Fruit fly (Drosophila melanogaster) whole organism, embryonic: ENCODE measurements around the gene mey.

Source experiments
- ATbp ChIP-seq: fragments of 200-800 bp; sonication (Bioruptor generic); optimal IDR thresholded peaks from 2 replicates; lab custom pipeline; 2017; ENCODE audit warnings: missing biosample characterization, mild to moderate bottlenecking, missing genetic modification characterization, missing genetic modification reagents
- Adf1 ChIP-seq: fragments of 200-800 bp; sonication (Bioruptor generic); IDR thresholded peaks from 2 replicates; pipeline ENCODE4 v1.3.6; 2022; ENCODE audit warnings: missing biosample characterization, missing genetic modification characterization
- Asciz ChIP-seq: fragments of 200-800 bp; sonication (Bioruptor generic); optimal IDR thresholded peaks from 2 replicates; lab custom pipeline; 2017; ENCODE audit warnings: missing biosample characterization, mild to moderate bottlenecking, missing genetic modification characterization, missing genetic modification reagents
- Blimp-1 ChIP-seq: fragments of 200-800 bp; sonication (Bioruptor generic); optimal IDR thresholded peaks from 3 replicates; lab custom pipeline; 2018; ENCODE audit warnings: missing biosample characterization, missing genetic modification characterization, mild to moderate bottlenecking, moderate library complexity, missing genetic modification reagents
- CG10267 ChIP-seq: fragments of 200-800 bp; sonication (Bioruptor generic); optimal IDR thresholded peaks from 2 replicates; lab custom pipeline; 2018; ENCODE audit warnings: missing biosample characterization, mild to moderate bottlenecking, missing genetic modification characterization, moderate library complexity
- CG10274 ChIP-seq: fragments of 200-800 bp; sonication (Bioruptor generic); optimal IDR thresholded peaks from 3 replicates; lab custom pipeline; 2017; ENCODE audit warnings: missing biosample characterization, mild to moderate bottlenecking, missing genetic modification characterization
- CG10366 ChIP-seq: fragments of 200-800 bp; sonication (Bioruptor generic); IDR thresholded peaks from 2 replicates; pipeline ENCODE4 v1.3.6; 2022; ENCODE audit warnings: missing biosample characterization, missing genetic modification characterization
- CG10979 ChIP-seq: fragments of 200-800 bp; sonication (Bioruptor generic); optimal IDR thresholded peaks from 2 replicates; lab custom pipeline; 2018; ENCODE audit warnings: missing biosample characterization, mild to moderate bottlenecking, missing genetic modification characterization, moderate library complexity
- CG11247 ChIP-seq: fragments of 200-800 bp; sonication (Bioruptor generic); IDR thresholded peaks from 2 replicates; pipeline ENCODE4 v1.3.6; 2022; ENCODE audit warnings: missing biosample characterization, missing genetic modification characterization
- CG12155 ChIP-seq: fragments of 200-800 bp; sonication (Bioruptor generic); optimal IDR thresholded peaks from 3 replicates; lab custom pipeline; 2016; ENCODE audit warnings: missing biosample characterization, missing genetic modification characterization
- CG13624 ChIP-seq: fragments of 200-800 bp; sonication (Bioruptor generic); optimal IDR thresholded peaks from 2 replicates; lab custom pipeline; 2016; ENCODE audit warnings: missing biosample characterization, missing genetic modification characterization
- CG14667 ChIP-seq: fragments of 200-800 bp; sonication (Bioruptor generic); IDR thresholded peaks from 2 replicates; pipeline ENCODE4 v1.3.6; 2022; ENCODE audit warnings: missing biosample characterization, missing genetic modification characterization
- CG14710 ChIP-seq: fragments of 200-800 bp; sonication (Bioruptor generic); optimal IDR thresholded peaks from 3 replicates; lab custom pipeline; 2019; ENCODE audit warnings: missing biosample characterization, mild to moderate bottlenecking, missing genetic modification characterization, moderate library complexity
- CG16863 ChIP-seq: fragments of 200-800 bp; sonication (Bioruptor generic); optimal IDR thresholded peaks from 3 replicates; lab custom pipeline; 2016; ENCODE audit warnings: missing biosample characterization, missing genetic modification characterization
- CG17328 ChIP-seq: fragments of 200-800 bp; sonication (Bioruptor generic); IDR thresholded peaks from 2 replicates; pipeline ENCODE4 v1.3.6; 2022; ENCODE audit warnings: missing biosample characterization, missing genetic modification characterization
- CG17361 ChIP-seq: fragments of 200-800 bp; sonication (Bioruptor generic); IDR thresholded peaks from 3 replicates; pipeline ENCODE4 v1.3.6; 2022; ENCODE audit warnings: missing biosample characterization, missing genetic modification characterization
- CG18599 ChIP-seq: fragments of 200-800 bp; sonication (Bioruptor generic); optimal IDR thresholded peaks from 3 replicates; lab custom pipeline; 2017; ENCODE audit warnings: missing biosample characterization, missing genetic modification characterization, mild to moderate bottlenecking, moderate library complexity, missing genetic modification reagents
- CG2129 ChIP-seq: fragments of 200-800 bp; sonication (Bioruptor generic); IDR thresholded peaks from 2 replicates; pipeline ENCODE4 v1.3.6; 2022; ENCODE audit warnings: missing biosample characterization, missing genetic modification characterization; ENCODE audit not compliant: partially characterized antibody
- CG31224 ChIP-seq: fragments of 200-800 bp; sonication (Bioruptor generic); IDR thresholded peaks from 2 replicates; pipeline ENCODE4 v1.3.6; 2022; ENCODE audit warnings: missing biosample characterization, missing genetic modification characterization
- CG34224 ChIP-seq: fragments of 200-800 bp; sonication (Bioruptor generic); IDR thresholded peaks from 3 replicates; pipeline ENCODE4 v1.3.6; 2022; ENCODE audit warnings: missing biosample characterization, missing genetic modification characterization; ENCODE audit not compliant: partially characterized antibody
- CG6272 ChIP-seq: fragments of 200-800 bp; sonication (Bioruptor generic); IDR thresholded peaks from 2 replicates; pipeline ENCODE4 v1.3.6; 2022; ENCODE audit warnings: missing biosample characterization, missing genetic modification characterization
- CG6765 ChIP-seq: fragments of 200-800 bp; sonication (Bioruptor generic); optimal IDR thresholded peaks from 3 replicates; lab custom pipeline; 2017; ENCODE audit warnings: missing biosample characterization, mild to moderate bottlenecking, missing genetic modification characterization
- CG7271 ChIP-seq: fragments of 200-800 bp; sonication (Bioruptor generic); optimal IDR thresholded peaks from 2 replicates; lab custom pipeline; 2018; ENCODE audit warnings: missing biosample characterization, mild to moderate bottlenecking, missing genetic modification characterization, moderate library complexity
- CG7372 ChIP-seq: fragments of 200-800 bp; sonication (Bioruptor generic); IDR thresholded peaks from 2 replicates; pipeline ENCODE4 v1.3.6; 2022; ENCODE audit warnings: missing biosample characterization, missing genetic modification characterization
- CG8281 ChIP-seq: fragments of 200-800 bp; sonication (Bioruptor generic); optimal IDR thresholded peaks from 2 replicates; lab custom pipeline; 2018; ENCODE audit warnings: missing biosample characterization, mild to moderate bottlenecking, missing genetic modification characterization, moderate library complexity
- CG9727 ChIP-seq: fragments of 200-800 bp; sonication (Bioruptor generic); optimal IDR thresholded peaks from 3 replicates; lab custom pipeline; 2017; ENCODE audit warnings: missing biosample characterization, mild to moderate bottlenecking, missing genetic modification characterization
- CTCF ChIP-seq: fragments of 200-800 bp; sonication (Bioruptor generic); optimal IDR thresholded peaks from 2 replicates; lab custom pipeline; 2017; ENCODE audit warnings: missing biosample characterization, mild to moderate bottlenecking, missing genetic modification characterization, moderate library complexity
- CrebB ChIP-seq: fragments of 200-800 bp; sonication (Bioruptor generic); optimal IDR thresholded peaks from 3 replicates; lab custom pipeline; 2018; ENCODE audit warnings: missing biosample characterization, mild to moderate bottlenecking, missing genetic modification characterization
- Dek ChIP-seq: fragments of 200-800 bp; sonication (Bioruptor generic); optimal IDR thresholded peaks from 3 replicates; lab custom pipeline; 2019; ENCODE audit warnings: missing biosample characterization, mild to moderate bottlenecking, missing genetic modification characterization, moderate library complexity
- Dfd ChIP-seq, 2 experiments: fragments of >200 bp; optimal IDR thresholded peaks; 2 replicates each; lab custom pipeline; 2017; ENCODE audit warnings: missing biosample characterization in 2 of 2, missing genetic modification characterization in 2 of 2
- Dp ChIP-seq: fragments of 200-800 bp; sonication (Bioruptor generic); optimal IDR thresholded peaks from 2 replicates; lab custom pipeline; 2018; ENCODE audit warnings: missing biosample characterization, mild to moderate bottlenecking, missing genetic modification characterization, moderate library complexity
- H2.0 ChIP-seq: fragments of 200-800 bp; sonication (Bioruptor generic); IDR thresholded peaks from 2 replicates; pipeline ENCODE4 v1.3.6; 2022; ENCODE audit warnings: missing biosample characterization, missing genetic modification characterization
- Hand ChIP-seq: fragments of 200-800 bp; sonication (Bioruptor generic); optimal IDR thresholded peaks from 2 replicates; lab custom pipeline; 2017; ENCODE audit warnings: mild to moderate bottlenecking, missing biosample characterization, missing genetic modification reagents, missing genetic modification characterization
- Mad ChIP-seq: fragments of 200-800 bp; sonication (Bioruptor generic); optimal IDR thresholded peaks from 2 replicates; lab custom pipeline; 2016; ENCODE audit warnings: missing biosample characterization, missing genetic modification characterization
- Mes4 ChIP-seq: fragments of 200-800 bp; sonication (Bioruptor generic); optimal IDR thresholded peaks from 2 replicates; lab custom pipeline; 2016; ENCODE audit warnings: missing biosample characterization, missing genetic modification characterization
- Oli ChIP-seq: fragments of 200-800 bp; sonication (Bioruptor generic); optimal IDR thresholded peaks from 2 replicates; lab custom pipeline; 2018; ENCODE audit warnings: missing biosample characterization, mild to moderate bottlenecking, missing genetic modification characterization, moderate library complexity
- Ssrp ChIP-seq: fragments of 200-800 bp; sonication (Bioruptor generic); optimal IDR thresholded peaks from 2 replicates; lab custom pipeline; 2018; ENCODE audit warnings: missing biosample characterization, mild to moderate bottlenecking, missing genetic modification characterization, moderate library complexity
- aop ChIP-seq: fragments of 200-800 bp; sonication (Bioruptor generic); IDR thresholded peaks from 2 replicates; pipeline ENCODE4 v1.3.6; 2022; ENCODE audit warnings: missing biosample characterization, missing genetic modification characterization
- chn ChIP-seq: fragments of 200-800 bp; sonication (Bioruptor generic); optimal IDR thresholded peaks from 2 replicates; lab custom pipeline; 2016; ENCODE audit warnings: missing biosample characterization, missing genetic modification characterization
- dmrt99B ChIP-seq: fragments of 200-800 bp; sonication (Bioruptor generic); optimal IDR thresholded peaks from 2 replicates; lab custom pipeline; 2018; ENCODE audit warnings: missing biosample characterization, mild to moderate bottlenecking, missing genetic modification characterization, moderate library complexity
- dpn ChIP-seq, 2 experiments: fragments of 200-800 bp; sonication (Bioruptor generic); optimal IDR thresholded peaks; 3 replicates each; lab custom pipeline; 2016; ENCODE audit warnings: missing biosample characterization in 2 of 2, missing genetic modification characterization in 2 of 2
- dysf ChIP-seq: fragments of 200-800 bp; sonication (Bioruptor generic); IDR thresholded peaks from 3 replicates; pipeline ENCODE4 v1.3.6; 2022; ENCODE audit warnings: missing biosample characterization, missing genetic modification characterization
- esg ChIP-seq: fragments of 200-800 bp; sonication (Bioruptor generic); conservative IDR thresholded peaks from 2 replicates; pipeline ENCODE4 v1.3.6; 2022; ENCODE audit warnings: missing biosample characterization, missing genetic modification characterization
- gfzf ChIP-seq: fragments of 200-800 bp; sonication (Bioruptor generic); optimal IDR thresholded peaks from 2 replicates; lab custom pipeline; 2016; ENCODE audit warnings: missing biosample characterization, mild to moderate bottlenecking, missing genetic modification characterization, moderate library complexity
- ham ChIP-seq: fragments of 200-800 bp; sonication (Bioruptor generic); IDR thresholded peaks from 2 replicates; pipeline ENCODE4 v1.3.6; 2022; ENCODE audit warnings: missing biosample characterization, missing genetic modification characterization
- hbn ChIP-seq: fragments of 200-800 bp; sonication (Bioruptor generic); IDR thresholded peaks from 2 replicates; pipeline ENCODE4 v1.3.6; 2022; ENCODE audit warnings: missing biosample characterization, missing genetic modification characterization; ENCODE audit not compliant: partially characterized antibody
- jumu ChIP-seq: fragments of 200-800 bp; sonication (Bioruptor generic); optimal IDR thresholded peaks from 3 replicates; lab custom pipeline; 2016; ENCODE audit warnings: missing biosample characterization, missing genetic modification characterization
- scrt ChIP-seq: fragments of 200-800 bp; sonication (Bioruptor generic); optimal IDR thresholded peaks from 2 replicates; lab custom pipeline; 2018; ENCODE audit warnings: missing biosample characterization, mild to moderate bottlenecking, missing genetic modification characterization, moderate library complexity
- sens ChIP-seq: fragments of 200-800 bp; sonication (Bioruptor generic); peaks from one replicate; lab custom pipeline; 2016; ENCODE audit warnings: missing biosample characterization, missing genetic modification characterization
- ttk ChIP-seq: fragments of 200-800 bp; sonication (Bioruptor generic); IDR thresholded peaks from 2 replicates; pipeline ENCODE4 v2.1.2; 2022; ENCODE audit warnings: missing biosample characterization, missing genetic modification characterization

Gene mey

dm6 chr3R:31463012-31463366, 36.0 kb upstream of the mey start, which contains the start of the genes CG11334 and CG11333 (continued):
- TF ChIP-seq hbn, result no peak
- peak; percentile 57 for TF ChIP-seq scrt
- no peak for TF ChIP-seq CG7372 (GFP tag; lab: Robert Waterston, UW)
- TF ChIP-seq chn (GFP tag; lab: Kevin White, UChicago), result no peak
- TF ChIP-seq gfzf (GFP tag; lab: Kevin White, UChicago), result peak; percentile 88
- TF ChIP-seq CG14710 (tag; lab: Kevin White, UChicago), result peak; percentile 20
- TF ChIP-seq CG2129, result no peak
- TF ChIP-seq H2.0 (GFP tag; lab: Robert Waterston, UW), result no peak
- no peak for TF ChIP-seq CG34224
- peak; percentile 96 for TF ChIP-seq CTCF (GFP tag; lab: Kevin White, UChicago)
- TF ChIP-seq CG10274 (GFP tag; lab: Kevin White, UChicago), result no peak

- TF ChIP-seq Mad (GFP tag; lab: Kevin White, UChicago) (no peak), CrebB (tag; lab: Kevin White, UChicago) (no peak), CG6272 (no peak), CG17328 (GFP tag; lab: Robert Waterston, UW) (no peak), aop (no peak), Mes4 (GFP tag; lab: Kevin White, UChicago) (no peak), Blimp-1 (GFP tag; lab: Kevin White, UChicago) (peak; percentile 96), scrt (no peak), Asciz (GFP tag; lab: Kevin White, UChicago) (no peak), jumu (GFP tag; lab: Kevin White, UChicago) (no peak), sens (GFP tag; lab: Kevin White, UChicago) (peak; percentile 29), CG17361 (GFP tag; lab: Robert Waterston, UW) (no peak), CG10979 (tag; lab: Kevin White, UChicago) (no peak), Dp (no peak), CG9727 (no peak)
These were observed 21.9 kb upstream of the mey start for dm6 chr3R:31477167-31477566.

- TF ChIP-seq Adf1 (GFP tag; lab: Robert Waterston, UW), result no peak
- peak; percentile 15 for TF ChIP-seq dmrt99B (tag; lab: Kevin White, UChicago)
- TF ChIP-seq Ssrp (tag; lab: Kevin White, UChicago), result peak; percentile 25
- 0 out of 2 replicates have a peak, but pooled peaks have one; percentile 25 for TF ChIP-seq ttk (GFP tag; lab: Robert Waterston, UW)
- TF ChIP-seq CG7271 (tag; lab: Kevin White, UChicago), result no peak
- peak in 1 of 2 experiments; percentile 5 for TF ChIP-seq dpn (GFP tag; optimal IDR thresholded peaks at IDR 0.05; lab: Kevin White, UChicago)
- TF ChIP-seq Dek (tag; lab: Kevin White, UChicago), result no peak
- peak; percentile 21 for TF ChIP-seq Oli (tag; lab: Kevin White, UChicago)
- peak; percentile 16; the same call in 1 of the 2 replicates for TF ChIP-seq esg (GFP tag; lab: Robert Waterston, UW)
- TF ChIP-seq dysf (GFP tag; lab: Robert Waterston, UW), result peak; percentile 40; the same call in 2 of the 3 replicates
- TF ChIP-seq CG18599, result no peak
- TF ChIP-seq CG31224 (GFP tag; lab: Robert Waterston, UW), result no peak
- no peak for TF ChIP-seq CG8281 (tag; lab: Kevin White, UChicago)
- peak; percentile 24 for TF ChIP-seq CG16863 (GFP tag; lab: Kevin White, UChicago)
- TF ChIP-seq CG6765 (GFP tag; lab: Kevin White, UChicago), result no peak
- no peak for TF ChIP-seq CG11247
- no peak for TF ChIP-seq CG10979 (tag; lab: Kevin White, UChicago)
- peak; percentile 19; the same call in 1 of the 2 replicates for TF ChIP-seq CG10366
- no peak for TF ChIP-seq CG13624 (GFP tag; lab: Kevin White, UChicago)
- no peak for TF ChIP-seq scrt
- TF ChIP-seq CG10267, result no peak
- peak; percentile 50 for TF ChIP-seq ATbp (GFP tag; lab: Kevin White, UChicago)
- TF ChIP-seq CG14667, result 0 out of 2 replicates have a peak, but pooled peaks have one; percentile 21
- no peak for TF ChIP-seq Dfd (GFP tag; optimal IDR thresholded peaks at IDR 0.05; lab: Kevin White, UChicago)
- no peak for TF ChIP-seq ham
- TF ChIP-seq Hand (GFP tag; lab: Kevin White, UChicago), result no peak
- no peak for TF ChIP-seq CG12155
These were observed 16.9 kb upstream of the mey start for dm6 chr3R:31482117-31482516.
